Worm (Caenorhabditis elegans) whole organism, L1 larva: ENCODE data around the gene T12G3.2.
A peak's percentile ranks its signal among the peaks of the same experiment; 100 is the strongest.

Source experiments
- C04F5.9 ChIP-seq: sonication (generic microtip); optimal IDR thresholded peaks from 2 replicates; lab custom pipeline; 2016; ENCODE audit warnings: missing genetic modification characterization, missing compliant biosample characterization
- Y116A8C.19 ChIP-seq: sonication (generic microtip); optimal IDR thresholded peaks from 2 replicates; lab custom pipeline; 2016; ENCODE audit warnings: missing compliant biosample characterization, missing genetic modification characterization, borderline replicate concordance
- aha-1 ChIP-seq: fragments of 150-350 bp; optimal IDR thresholded peaks from 2 replicates; lab custom pipeline; 2014; ENCODE audit warnings: missing biosample characterization, missing genetic modification characterization
- aly-2 ChIP-seq: fragments of 150-350 bp; optimal IDR thresholded peaks from 2 replicates; lab custom pipeline; 2014; ENCODE audit warnings: missing biosample characterization, missing genetic modification characterization
- ama-1 ChIP-seq: fragments of 150-350 bp; optimal IDR thresholded peaks from 2 replicates; lab custom pipeline; 2014
- ceh-8 ChIP-seq: fragments of 200-800 bp; sonication (Bioruptor generic); optimal IDR thresholded peaks from 2 replicates; lab custom pipeline; 2018; ENCODE audit warnings: mild to moderate bottlenecking, missing genetic modification characterization, moderate library complexity, missing compliant biosample characterization
- ceh-82 ChIP-seq, 3 experiments: fragments of 150-350 bp in 1 of 3; sonication (generic microtip) in 2 of 3; optimal IDR thresholded peaks; 2 replicates each; lab custom pipeline; 2014 to 2017; ENCODE audit warnings: missing biosample characterization in 3 of 3, missing genetic modification characterization in 3 of 3
- ceh-88 ChIP-seq: fragments of 200-800 bp; sonication (Bioruptor generic); IDR thresholded peaks from 2 replicates; pipeline ENCODE4 v1.3.6; 2022; ENCODE audit warnings: missing genetic modification characterization, missing compliant biosample characterization
- ceh-90 ChIP-seq: sonication (generic microtip); optimal IDR thresholded peaks from 2 replicates; lab custom pipeline; 2016; ENCODE audit warnings: missing genetic modification characterization, missing compliant biosample characterization
- dpl-1 ChIP-seq, 3 experiments: fragments of 150-350 bp in 2 of 3; sonication (generic microtip) in 1 of 3; optimal IDR thresholded peaks; 2 replicates each; lab custom pipeline; 2014 to 2017; ENCODE audit warnings: missing biosample characterization in 3 of 3, missing genetic modification characterization in 3 of 3, missing genetic modification reagents in 3 of 3
- dsc-1 ChIP-seq: sonication (generic microtip); optimal IDR thresholded peaks from 2 replicates; lab custom pipeline; 2016; ENCODE audit warnings: mild to moderate bottlenecking, missing genetic modification characterization, missing compliant biosample characterization
- efl-1 ChIP-seq, 4 experiments: fragments of 150-350 bp; optimal IDR thresholded peaks in 3 of 4; peaks in 1 of 4; 1 replicate in 1 of 4; 2 replicates in 3 of 4; lab custom pipeline; 2014; ENCODE audit warnings: missing biosample characterization in 2 of 4, missing genetic modification characterization in 2 of 4, missing genetic modification reagents in 2 of 4
- efl-3 ChIP-seq: fragments of 200-800 bp; sonication (Bioruptor generic); optimal IDR thresholded peaks from 2 replicates; lab custom pipeline; 2018; ENCODE audit warnings: mild to moderate bottlenecking, missing genetic modification characterization, missing compliant biosample characterization
- egl-13 ChIP-seq: sonication (generic microtip); optimal IDR thresholded peaks from 2 replicates; lab custom pipeline; 2016; ENCODE audit warnings: missing genotype, missing genetic modification reagents, missing genetic modification characterization, missing compliant biosample characterization
- egl-27 ChIP-seq, 2 experiments: fragments of 150-350 bp in 1 of 2; sonication (generic microtip); optimal IDR thresholded peaks; 3 replicates each; lab custom pipeline; 2017 to 2018; ENCODE audit warnings: missing biosample characterization in 2 of 2, missing genetic modification characterization in 2 of 2, missing genetic modification reagents in 2 of 2
- elt-2 ChIP-seq: sonication (generic microtip); optimal IDR thresholded peaks from 2 replicates; lab custom pipeline; 2016; ENCODE audit warnings: missing genetic modification characterization, mild to moderate bottlenecking, inconsistent platforms, missing compliant biosample characterization, missing genetic modification reagents
- ets-5 ChIP-seq: fragments of 200-800 bp; sonication (Bioruptor generic); IDR thresholded peaks from 2 replicates; pipeline ENCODE4 v1.3.6; 2022; ENCODE audit warnings: missing genetic modification characterization, missing compliant biosample characterization
- fkh-10 ChIP-seq: sonication (generic microtip); optimal IDR thresholded peaks from 2 replicates; lab custom pipeline; 2017; ENCODE audit warnings: missing biosample characterization, missing genetic modification reagents, missing genetic modification characterization
- fkh-8 ChIP-seq: sonication (generic microtip); optimal IDR thresholded peaks from 2 replicates; lab custom pipeline; 2016; ENCODE audit warnings: mild to moderate bottlenecking, missing genetic modification characterization, missing compliant biosample characterization
- fos-1 ChIP-seq: fragments of 150-350 bp; optimal IDR thresholded peaks from 2 replicates; lab custom pipeline; 2014; ENCODE audit warnings: missing biosample characterization, missing genetic modification characterization
- grh-1 ChIP-seq: fragments of 200-800 bp; sonication (Bioruptor generic); IDR thresholded peaks from 2 replicates; pipeline ENCODE4 v1.3.6; 2022; ENCODE audit warnings: missing genetic modification reagents, missing genetic modification characterization, missing compliant biosample characterization
- hlh-17 ChIP-seq: fragments of 200-800 bp; sonication (Bioruptor generic); optimal IDR thresholded peaks from 2 replicates; lab custom pipeline; 2018; ENCODE audit warnings: missing genetic modification characterization, mild to moderate bottlenecking, missing compliant biosample characterization, moderate library complexity, borderline replicate concordance
- hlh-4 ChIP-seq: sonication (generic microtip); optimal IDR thresholded peaks from 2 replicates; lab custom pipeline; 2016; ENCODE audit warnings: mild to moderate bottlenecking, missing genetic modification characterization, missing compliant biosample characterization
- irx-1 ChIP-seq: sonication (generic microtip); optimal IDR thresholded peaks from 2 replicates; lab custom pipeline; 2016; ENCODE audit warnings: missing genetic modification characterization, missing compliant biosample characterization
- jun-1 ChIP-seq: fragments of 150-350 bp; optimal IDR thresholded peaks from 2 replicates; lab custom pipeline; 2014; ENCODE audit warnings: missing biosample characterization, missing genetic modification reagents, missing genetic modification characterization
- lin-14 ChIP-seq: fragments of 200-800 bp; sonication (Bioruptor generic); optimal IDR thresholded peaks from 2 replicates; lab custom pipeline; 2018; ENCODE audit warnings: mild to moderate bottlenecking, missing genetic modification characterization, moderate library complexity, missing compliant biosample characterization
- lin-15B ChIP-seq: fragments of 150-350 bp; sonication (generic microtip); optimal IDR thresholded peaks from 3 replicates; lab custom pipeline; 2014; ENCODE audit warnings: missing biosample characterization, missing genetic modification characterization
- lin-39 ChIP-seq: fragments of 150-350 bp; optimal IDR thresholded peaks from 2 replicates; lab custom pipeline; 2014; ENCODE audit warnings: missing biosample characterization, missing genetic modification reagents, missing genetic modification characterization
- lir-3 ChIP-seq: sonication (generic microtip); optimal IDR thresholded peaks from 2 replicates; lab custom pipeline; 2016; ENCODE audit warnings: mild to moderate bottlenecking, missing genetic modification characterization, moderate library complexity, missing compliant biosample characterization; ENCODE audit not compliant: poor library complexity
- mab-9 ChIP-seq: fragments of 200-800 bp; sonication (Bioruptor generic); IDR thresholded peaks from 2 replicates; pipeline ENCODE4 v1.3.6; 2022; ENCODE audit warnings: missing genetic modification reagents, missing genetic modification characterization, missing compliant biosample characterization
- mdl-1 ChIP-seq, 2 experiments: fragments of 150-350 bp; optimal IDR thresholded peaks; 2 replicates each; lab custom pipeline; 2014 to 2017; ENCODE audit warnings: missing biosample characterization in 2 of 2, missing genetic modification characterization in 2 of 2, inconsistent platforms in 1 of 2
- mef-2 ChIP-seq: fragments of 150-350 bp; optimal IDR thresholded peaks from 2 replicates; lab custom pipeline; 2014; ENCODE audit warnings: missing biosample characterization, missing genetic modification characterization
- mep-1 ChIP-seq: fragments of 150-350 bp; optimal IDR thresholded peaks from 2 replicates; lab custom pipeline; 2014; ENCODE audit warnings: missing biosample characterization, missing genetic modification characterization
- nhr-12 ChIP-seq: sonication (generic microtip); optimal IDR thresholded peaks from 2 replicates; lab custom pipeline; 2017; ENCODE audit warnings: missing biosample characterization, missing genetic modification characterization
- nhr-19 ChIP-seq: fragments of 200-800 bp; sonication (Bioruptor generic); conservative IDR thresholded peaks from 2 replicates; pipeline ENCODE4 v1.3.6; 2022; ENCODE audit warnings: missing genetic modification characterization, missing compliant biosample characterization
- nhr-20 ChIP-seq: sonication (generic microtip); optimal IDR thresholded peaks from 2 replicates; lab custom pipeline; 2016; ENCODE audit warnings: mild to moderate bottlenecking, missing genetic modification characterization, missing compliant biosample characterization
- nhr-28 ChIP-seq: fragments of 150-350 bp; optimal IDR thresholded peaks from 2 replicates; lab custom pipeline; 2014; ENCODE audit warnings: missing biosample characterization, missing genetic modification characterization
- nhr-71 ChIP-seq: sonication (generic microtip); optimal IDR thresholded peaks from 2 replicates; lab custom pipeline; 2016; ENCODE audit warnings: mild to moderate bottlenecking, missing genetic modification characterization, moderate library complexity, missing compliant biosample characterization
- nhr-76 ChIP-seq: sonication (generic microtip); optimal IDR thresholded peaks from 2 replicates; lab custom pipeline; 2017; ENCODE audit warnings: missing biosample characterization, missing genetic modification characterization
- nhr-85 ChIP-seq: sonication (generic microtip); peaks from one replicate; lab custom pipeline; 2016; ENCODE audit warnings: missing genetic modification characterization, inconsistent platforms, missing compliant biosample characterization
- nhr-90 ChIP-seq: sonication (generic microtip); optimal IDR thresholded peaks from 2 replicates; lab custom pipeline; 2016; ENCODE audit warnings: mild to moderate bottlenecking, missing genetic modification characterization, missing compliant biosample characterization; ENCODE audit not compliant: poor library complexity
- pag-3 ChIP-seq: sonication (generic microtip); optimal IDR thresholded peaks from 2 replicates; lab custom pipeline; 2017; ENCODE audit warnings: missing genetic modification characterization, mild to moderate bottlenecking, missing compliant biosample characterization, antibody characterized with exemption, borderline replicate concordance; ENCODE audit not compliant: insufficient read depth
- rnt-1 ChIP-seq: sonication (generic microtip); optimal IDR thresholded peaks from 2 replicates; lab custom pipeline; 2016; ENCODE audit warnings: mild to moderate bottlenecking, missing genetic modification characterization, moderate library complexity, missing compliant biosample characterization
- snpc-4 ChIP-seq: fragments of 150-350 bp; optimal IDR thresholded peaks from 2 replicates; lab custom pipeline; 2014; ENCODE audit warnings: missing biosample characterization, missing genetic modification characterization
- snu-23 ChIP-seq: sonication (generic microtip); optimal IDR thresholded peaks from 2 replicates; lab custom pipeline; 2016; ENCODE audit warnings: missing genetic modification characterization, missing compliant biosample characterization
- sptf-1 ChIP-seq: fragments of 150-350 bp; optimal IDR thresholded peaks from 2 replicates; lab custom pipeline; 2014; ENCODE audit warnings: missing biosample characterization, missing genetic modification characterization
- tlp-1 ChIP-seq: fragments of 150-350 bp; optimal IDR thresholded peaks from 2 replicates; lab custom pipeline; 2014; ENCODE audit warnings: missing biosample characterization, missing genetic modification characterization
- unc-130 ChIP-seq: fragments of 150-350 bp; optimal IDR thresholded peaks from 2 replicates; lab custom pipeline; 2017; ENCODE audit warnings: missing biosample characterization, missing genetic modification characterization, inconsistent platforms
- unc-62 ChIP-seq: fragments of 150-350 bp; optimal IDR thresholded peaks from 2 replicates; lab custom pipeline; 2014; ENCODE audit warnings: missing biosample characterization, missing genetic modification reagents, missing genetic modification characterization
- vab-15 ChIP-seq: sonication (generic microtip); optimal IDR thresholded peaks from 2 replicates; lab custom pipeline; 2017; ENCODE audit warnings: missing genotype, mild to moderate bottlenecking, missing genetic modification characterization, missing compliant biosample characterization
- zip-4 ChIP-seq: fragments of 200-800 bp; sonication (Bioruptor generic); optimal IDR thresholded peaks from 2 replicates; lab custom pipeline; 2018; ENCODE audit warnings: mild to moderate bottlenecking, missing genetic modification characterization, moderate library complexity, missing compliant biosample characterization
- ztf-4 ChIP-seq: fragments of 150-350 bp; optimal IDR thresholded peaks from 2 replicates; lab custom pipeline; 2014; ENCODE audit warnings: missing biosample characterization, missing genetic modification characterization

Gene T12G3.2

ce11 chrIV:12086498-12086897, 39.7 kb upstream of the T12G3.2 start:
- TF ChIP-seq mab-9 (GFP tag; lab: Robert Waterston, UW), result no peak
- TF ChIP-seq C04F5.9 (tag; lab: Kevin White, UChicago), result no peak
- TF ChIP-seq fos-1, result no peak
- no peak for TF ChIP-seq aha-1 (tag; lab: Kevin White, UChicago)
- peak; percentile 32 for TF ChIP-seq lin-15B (tag; lab: Kevin White, UChicago)
- TF ChIP-seq ama-1 (lab: Kevin White, UChicago), result no peak
- no peak for TF ChIP-seq fkh-8
- peak; percentile 62 for TF ChIP-seq ztf-4 (tag; lab: Kevin White, UChicago)
- TF ChIP-seq hlh-4 (tag; lab: Kevin White, UChicago), result no peak
- TF ChIP-seq tlp-1, result no peak
- TF ChIP-seq mef-2 (tag; lab: Kevin White, UChicago), result no peak
- peak; percentile 78 for TF ChIP-seq nhr-20
- TF ChIP-seq nhr-28 (tag; lab: Kevin White, UChicago), result no peak
- no peak for TF ChIP-seq nhr-12 (tag; lab: Kevin White, UChicago)
- peak; percentile 86 for TF ChIP-seq rnt-1
- TF ChIP-seq unc-62 (GFP tag; lab: Kevin White, UChicago), result no peak
- TF ChIP-seq ceh-90 (tag; lab: Kevin White, UChicago), result no peak
- peak; percentile 36 for TF ChIP-seq ceh-8
- TF ChIP-seq hlh-17, result no peak
- TF ChIP-seq nhr-76 (tag; lab: Kevin White, UChicago), result peak; percentile 38
- peak; percentile 69 for TF ChIP-seq nhr-19 (GFP tag; lab: Robert Waterston, UW)
- TF ChIP-seq elt-2 (tag; lab: Kevin White, UChicago), result peak; percentile 13
- no peak for TF ChIP-seq snpc-4 (tag; lab: Kevin White, UChicago)
- TF ChIP-seq zip-4 (GFP tag; lab: Kevin White, UChicago), result no peak
- TF ChIP-seq lin-14, result peak; percentile 63
- no peak for TF ChIP-seq egl-27 (tag; optimal IDR thresholded peaks at IDR 0.05; lab: Kevin White, UChicago)
- TF ChIP-seq unc-130 (tag; lab: Kevin White, UChicago), result peak; percentile 42
- TF ChIP-seq ceh-88 (GFP tag; lab: Robert Waterston, UW), result no peak
- no peak for TF ChIP-seq ets-5 (GFP tag; lab: Robert Waterston, UW)
- TF ChIP-seq fkh-10 (GFP tag; lab: Kevin White, UChicago), result peak; percentile 26
- peak; percentile 36 to 68 (median 57) for TF ChIP-seq ceh-82 (tag; optimal IDR thresholded peaks at IDR 0.05; lab: Kevin White, UChicago)
- no peak for TF ChIP-seq jun-1 (tag; lab: Kevin White, UChicago)
- TF ChIP-seq lin-39 (tag; lab: Kevin White, UChicago), result no peak
- no peak for TF ChIP-seq egl-13 (tag; lab: Kevin White, UChicago)
- no peak for TF ChIP-seq efl-3 (GFP tag; lab: Kevin White, UChicago)
- peak; percentile 34 for TF ChIP-seq lir-3 (tag; lab: Kevin White, UChicago)
- peak in 1 of 2 experiments; percentile 65 for TF ChIP-seq mdl-1 (tag; optimal IDR thresholded peaks at IDR 0.05; lab: Kevin White, UChicago)
- TF ChIP-seq nhr-71 (tag; lab: Kevin White, UChicago), result peak; percentile 77
- peak; percentile 48 to 57 for TF ChIP-seq efl-1 (optimal IDR thresholded peaks at IDR 0.05; lab: Kevin White, UChicago)
- peak; percentile 28 to 95 for TF ChIP-seq efl-1 (GFP tag; optimal IDR thresholded peaks at IDR 0.05 in 1 of 2; lab: Kevin White, UChicago)
- peak; percentile 41 to 51 (median 42) for TF ChIP-seq dpl-1 (GFP tag; optimal IDR thresholded peaks at IDR 0.05; lab: Kevin White, UChicago)
- TF ChIP-seq Y116A8C.19 (tag; lab: Kevin White, UChicago), result no peak
- TF ChIP-seq irx-1 (tag; lab: Kevin White, UChicago), result peak; percentile 34
- TF ChIP-seq aly-2, result no peak
- TF ChIP-seq mep-1, result peak; percentile 67
- no peak for TF ChIP-seq sptf-1 (tag; lab: Kevin White, UChicago)
- peak; percentile 67 for TF ChIP-seq nhr-85 (tag; lab: Kevin White, UChicago)
- TF ChIP-seq snu-23 (GFP tag; lab: Kevin White, UChicago), result peak; percentile 80
- peak; percentile 85 for TF ChIP-seq nhr-90
- 0 out of 2 replicates have a peak, but pooled peaks have one; percentile 21 for TF ChIP-seq grh-1 (GFP tag; lab: Robert Waterston, UW)
- TF ChIP-seq pag-3 (tag; lab: Kevin White, UChicago), result no peak
- no peak for TF ChIP-seq vab-15 (tag; lab: Kevin White, UChicago)
- peak; percentile 65 for TF ChIP-seq dsc-1
